Fruit fly (Drosophila melanogaster) whole organism, embryonic: ENCODE measurements around the gene B-H1.

Experiments used
- Aef1 ChIP-seq: fragments of 200-800 bp; sonication (Bioruptor generic); IDR thresholded peaks from 3 replicates; pipeline ENCODE4 v1.3.6; 2022; ENCODE audit warnings: missing biosample characterization, missing genetic modification characterization
- Atf3 ChIP-seq: fragments of 200-800 bp; sonication (Bioruptor generic); optimal IDR thresholded peaks from 3 replicates; lab custom pipeline; 2016; ENCODE audit warnings: missing biosample characterization, missing genetic modification characterization
- Blimp-1 ChIP-seq: fragments of 200-800 bp; sonication (Bioruptor generic); optimal IDR thresholded peaks from 3 replicates; lab custom pipeline; 2018; ENCODE audit warnings: missing biosample characterization, missing genetic modification characterization, mild to moderate bottlenecking, moderate library complexity, missing genetic modification reagents
- CG10431 ChIP-seq: fragments of 200-800 bp; sonication (Bioruptor generic); optimal IDR thresholded peaks from 3 replicates; lab custom pipeline; 2018; ENCODE audit warnings: missing biosample characterization, mild to moderate bottlenecking, missing genetic modification characterization
- CG10979 ChIP-seq: fragments of 200-800 bp; sonication (Bioruptor generic); optimal IDR thresholded peaks from 2 replicates; lab custom pipeline; 2018; ENCODE audit warnings: missing biosample characterization, mild to moderate bottlenecking, missing genetic modification characterization, moderate library complexity
- CG11504 ChIP-seq: fragments of 200-800 bp; sonication (Bioruptor generic); optimal IDR thresholded peaks from 3 replicates; lab custom pipeline; 2019; ENCODE audit warnings: missing biosample characterization, mild to moderate bottlenecking, missing genetic modification characterization, moderate library complexity
- CG13775 ChIP-seq: fragments of 200-800 bp; sonication (Bioruptor generic); optimal IDR thresholded peaks from 3 replicates; lab custom pipeline; 2017; ENCODE audit warnings: missing biosample characterization, mild to moderate bottlenecking, missing genetic modification characterization
- CG1647 ChIP-seq: fragments of 200-800 bp; sonication (Bioruptor generic); optimal IDR thresholded peaks from 3 replicates; lab custom pipeline; 2016; ENCODE audit warnings: missing biosample characterization, missing genetic modification characterization
- CG17359 ChIP-seq: fragments of 200-800 bp; sonication (Bioruptor generic); optimal IDR thresholded peaks from 3 replicates; lab custom pipeline; 2018; ENCODE audit warnings: missing biosample characterization, mild to moderate bottlenecking, missing genetic modification characterization, moderate library complexity
- CG18599 ChIP-seq: fragments of 200-800 bp; sonication (Bioruptor generic); optimal IDR thresholded peaks from 3 replicates; lab custom pipeline; 2017; ENCODE audit warnings: missing biosample characterization, missing genetic modification characterization, mild to moderate bottlenecking, moderate library complexity, missing genetic modification reagents
- CG18764 ChIP-seq: fragments of 200-800 bp; sonication (Bioruptor generic); optimal IDR thresholded peaks from 3 replicates; lab custom pipeline; 2016; ENCODE audit warnings: missing biosample characterization, missing genetic modification characterization
- CG2202 ChIP-seq: fragments of 200-800 bp; sonication (Bioruptor generic); optimal IDR thresholded peaks from 2 replicates; lab custom pipeline; 2018; ENCODE audit warnings: missing biosample characterization, mild to moderate bottlenecking, missing genetic modification characterization
- CG2875 ChIP-seq: fragments of 200-800 bp; sonication (Bioruptor generic); optimal IDR thresholded peaks from 2 replicates; lab custom pipeline; 2017; ENCODE audit warnings: missing biosample characterization, mild to moderate bottlenecking, missing genetic modification characterization, missing genetic modification reagents
- CG30403 ChIP-seq: fragments of 200-800 bp; sonication (Bioruptor generic); optimal IDR thresholded peaks from 3 replicates; lab custom pipeline; 2016; ENCODE audit warnings: missing biosample characterization, missing genetic modification characterization
- CG3281 ChIP-seq: fragments of 200-800 bp; sonication (Bioruptor generic); optimal IDR thresholded peaks from 3 replicates; lab custom pipeline; 2017; ENCODE audit warnings: missing biosample characterization, mild to moderate bottlenecking, missing genetic modification characterization
- CG3407 ChIP-seq: fragments of 200-800 bp; sonication (Bioruptor generic); optimal IDR thresholded peaks from 2 replicates; lab custom pipeline; 2018; ENCODE audit warnings: missing biosample characterization, mild to moderate bottlenecking, missing genetic modification characterization
- CG3838 ChIP-seq: fragments of 200-800 bp; sonication (Bioruptor generic); optimal IDR thresholded peaks from 3 replicates; lab custom pipeline; 2016; ENCODE audit warnings: missing biosample characterization, missing genetic modification characterization
- CG6654 ChIP-seq: fragments of 200-800 bp; sonication (Bioruptor generic); optimal IDR thresholded peaks from 2 replicates; lab custom pipeline; 2017; ENCODE audit warnings: missing biosample characterization, mild to moderate bottlenecking, missing genetic modification characterization
- CG6689 ChIP-seq: fragments of 200-800 bp; sonication (Bioruptor generic); IDR thresholded peaks from 2 replicates; pipeline ENCODE4 v1.3.6; 2022; ENCODE audit warnings: missing biosample characterization, missing genetic modification characterization
- CG7271 ChIP-seq: fragments of 200-800 bp; sonication (Bioruptor generic); optimal IDR thresholded peaks from 2 replicates; lab custom pipeline; 2018; ENCODE audit warnings: missing biosample characterization, mild to moderate bottlenecking, missing genetic modification characterization, moderate library complexity
- CG8944 ChIP-seq: fragments of 200-800 bp; sonication (Bioruptor generic); optimal IDR thresholded peaks from 3 replicates; lab custom pipeline; 2016; ENCODE audit warnings: missing biosample characterization, missing genetic modification characterization
- Chrac-16 ChIP-seq: fragments of 200-800 bp; sonication (Bioruptor generic); optimal IDR thresholded peaks from 3 replicates; lab custom pipeline; 2016; ENCODE audit warnings: missing biosample characterization, missing genetic modification characterization
- D ChIP-seq, 2 experiments: fragments of 200-800 bp in 1 of 2; fragments of >200 bp in 1 of 2; sonication (Bioruptor generic) in 1 of 2; optimal IDR thresholded peaks; 2 replicates in 1 of 2; 3 replicates in 1 of 2; lab custom pipeline; 2017; ENCODE audit warnings: mild to moderate bottlenecking in 1 of 2, missing biosample characterization in 1 of 2, missing genetic modification characterization in 1 of 2, missing genetic modification reagents in 1 of 2
- Dbx ChIP-seq: fragments of 200-800 bp; sonication (Bioruptor generic); IDR thresholded peaks from 3 replicates; pipeline ENCODE4 v1.3.6; 2022; ENCODE audit warnings: missing biosample characterization, missing genetic modification characterization
- H2.0 ChIP-seq: fragments of 200-800 bp; sonication (Bioruptor generic); IDR thresholded peaks from 2 replicates; pipeline ENCODE4 v1.3.6; 2022; ENCODE audit warnings: missing biosample characterization, missing genetic modification characterization
- Mad ChIP-seq: fragments of 200-800 bp; sonication (Bioruptor generic); optimal IDR thresholded peaks from 2 replicates; lab custom pipeline; 2016; ENCODE audit warnings: missing biosample characterization, missing genetic modification characterization
- NC2α ChIP-seq: fragments of 200-800 bp; sonication (Bioruptor generic); optimal IDR thresholded peaks from 2 replicates; lab custom pipeline; 2016; ENCODE audit warnings: missing biosample characterization, missing genetic modification characterization
- NFAT ChIP-seq: fragments of 200-800 bp; sonication (Bioruptor generic); IDR thresholded peaks from 2 replicates; pipeline ENCODE4 v1.3.6; 2022; ENCODE audit warnings: missing biosample characterization, missing genetic modification characterization
- Oli ChIP-seq: fragments of 200-800 bp; sonication (Bioruptor generic); optimal IDR thresholded peaks from 2 replicates; lab custom pipeline; 2018; ENCODE audit warnings: missing biosample characterization, mild to moderate bottlenecking, missing genetic modification characterization, moderate library complexity
- Poxn ChIP-seq: fragments of 200-800 bp; sonication (Bioruptor generic); IDR thresholded peaks from 2 replicates; pipeline ENCODE4 v1.3.6; 2022; ENCODE audit warnings: missing biosample characterization, missing genetic modification characterization
- Six4 ChIP-seq: fragments of 200-800 bp; sonication (Bioruptor generic); optimal IDR thresholded peaks from 2 replicates; lab custom pipeline; 2016; ENCODE audit warnings: missing biosample characterization, missing genetic modification characterization
- Sry-β ChIP-seq: fragments of 200-800 bp; sonication (Bioruptor generic); optimal IDR thresholded peaks from 2 replicates; lab custom pipeline; 2018; ENCODE audit warnings: missing biosample characterization, mild to moderate bottlenecking, missing genetic modification characterization, moderate library complexity
- chinmo ChIP-seq: fragments of 200-800 bp; sonication (Bioruptor generic); IDR thresholded peaks from 4 replicates; pipeline ENCODE4 v1.3.6; 2022; ENCODE audit warnings: missing biosample characterization, missing genetic modification characterization; ENCODE audit not compliant: partially characterized antibody
- chn ChIP-seq: fragments of 200-800 bp; sonication (Bioruptor generic); optimal IDR thresholded peaks from 2 replicates; lab custom pipeline; 2016; ENCODE audit warnings: missing biosample characterization, missing genetic modification characterization
- gro ChIP-seq: fragments of 200-800 bp; sonication (Bioruptor generic); optimal IDR thresholded peaks from 2 replicates; lab custom pipeline; 2016; ENCODE audit warnings: missing biosample characterization, missing genetic modification characterization
- hb ChIP-seq: fragments of 200-800 bp; sonication (Bioruptor generic); IDR thresholded peaks from 3 replicates; pipeline ENCODE4 v1.3.6; 2022; ENCODE audit warnings: missing biosample characterization, missing genetic modification characterization; ENCODE audit not compliant: partially characterized antibody
- insv ChIP-seq, 2 experiments: fragments of 200-800 bp; sonication (Bioruptor generic); optimal IDR thresholded peaks; 3 replicates each; lab custom pipeline; 2016 to 2018; ENCODE audit warnings: missing biosample characterization in 2 of 2, missing genetic modification characterization in 2 of 2
- jumu ChIP-seq: fragments of 200-800 bp; sonication (Bioruptor generic); optimal IDR thresholded peaks from 3 replicates; lab custom pipeline; 2016; ENCODE audit warnings: missing biosample characterization, missing genetic modification characterization
- mld ChIP-seq: fragments of 200-800 bp; sonication (Bioruptor generic); IDR thresholded peaks from 3 replicates; pipeline ENCODE4 v1.3.6; 2022; ENCODE audit warnings: missing biosample characterization, missing genetic modification characterization; ENCODE audit not compliant: partially characterized antibody
- onecut ChIP-seq: fragments of 200-800 bp; sonication (Bioruptor generic); IDR thresholded peaks from 2 replicates; pipeline ENCODE4 v1.3.6; 2022; ENCODE audit warnings: missing biosample characterization, missing genetic modification characterization
- pho ChIP-seq: fragments of 200-800 bp; sonication (Bioruptor generic); optimal IDR thresholded peaks from 2 replicates; lab custom pipeline; 2016; ENCODE audit warnings: missing biosample characterization, missing genetic modification characterization
- schlank ChIP-seq: fragments of 200-800 bp; sonication (Bioruptor generic); optimal IDR thresholded peaks from 2 replicates; lab custom pipeline; 2018; ENCODE audit warnings: missing biosample characterization, mild to moderate bottlenecking, missing genetic modification characterization
- sens-2 ChIP-seq: fragments of 200-800 bp; sonication (Bioruptor generic); IDR thresholded peaks from 2 replicates; pipeline ENCODE4 v1.3.6; 2022; ENCODE audit warnings: missing biosample characterization, missing genetic modification characterization
- sisA ChIP-seq: fragments of 200-800 bp; sonication (Bioruptor generic); IDR thresholded peaks from 2 replicates; pipeline ENCODE4 v1.3.6; 2022; ENCODE audit warnings: missing biosample characterization, missing genetic modification characterization
- slp2 ChIP-seq: fragments of 200-800 bp; sonication (Bioruptor generic); optimal IDR thresholded peaks from 2 replicates; lab custom pipeline; 2016; ENCODE audit warnings: missing biosample characterization, missing genetic modification characterization
- sob ChIP-seq: fragments of 200-800 bp; sonication (Bioruptor generic); IDR thresholded peaks from 2 replicates; pipeline ENCODE4 v1.3.6; 2022; ENCODE audit warnings: missing biosample characterization, missing genetic modification characterization
- sqz ChIP-seq: fragments of 200-800 bp; sonication (Bioruptor generic); optimal IDR thresholded peaks from 3 replicates; lab custom pipeline; 2018; ENCODE audit warnings: missing biosample characterization, mild to moderate bottlenecking, missing genetic modification characterization
- tgo ChIP-seq: fragments of 200-800 bp; sonication (Bioruptor generic); IDR thresholded peaks from 3 replicates; pipeline ENCODE4 v1.3.6; 2022; ENCODE audit warnings: missing biosample characterization, missing genetic modification characterization
- trh ChIP-seq: fragments of 200-800 bp; sonication (Bioruptor generic); optimal IDR thresholded peaks from 2 replicates; lab custom pipeline; 2016; ENCODE audit warnings: missing biosample characterization, missing genetic modification characterization
- twi ChIP-seq: fragments of 200-800 bp; optimal IDR thresholded peaks from 2 replicates; lab custom pipeline; 2019; ENCODE audit warnings: missing biosample characterization, mild to moderate bottlenecking, missing genetic modification characterization, moderate library complexity
- unpg ChIP-seq: fragments of 200-800 bp; sonication (Bioruptor generic); optimal IDR thresholded peaks from 3 replicates; lab custom pipeline; 2018; ENCODE audit warnings: missing biosample characterization, mild to moderate bottlenecking, missing genetic modification characterization, moderate library complexity
- vvl ChIP-seq: fragments of 200-800 bp; sonication (Bioruptor generic); IDR thresholded peaks from 2 replicates; pipeline ENCODE4 v1.3.6; 2022; ENCODE audit warnings: missing biosample characterization, missing genetic modification characterization

B-H1 gene

dm6 chrX:17357443-17357842 lies 39.8 kb upstream of the B-H1 start:
- TF ChIP-seq vvl: no peak
- TF ChIP-seq CG10979 (tag; lab: Kevin White, UChicago): no peak
- no peak for TF ChIP-seq NFAT
- no peak for TF ChIP-seq CG13775
- no peak for TF ChIP-seq CG1647
- no peak for TF ChIP-seq CG3838
- no peak for TF ChIP-seq pho (GFP tag; lab: Kevin White, UChicago)
- no peak for TF ChIP-seq CG6689 (GFP tag; lab: Robert Waterston, UW)
- no peak for TF ChIP-seq Dbx (GFP tag; lab: Robert Waterston, UW)
- TF ChIP-seq sens-2: no peak
- TF ChIP-seq jumu (GFP tag; lab: Kevin White, UChicago): peak; percentile 11
- no peak for TF ChIP-seq hb (GFP tag; lab: Robert Waterston, UW)
- TF ChIP-seq D (optimal IDR thresholded peaks at IDR 0.05; lab: Kevin White, UChicago): no peak
- TF ChIP-seq D (GFP tag; optimal IDR thresholded peaks at IDR 0.05; lab: Kevin White, UChicago): no peak
- TF ChIP-seq Mad (GFP tag; lab: Kevin White, UChicago): no peak
- TF ChIP-seq slp2 (GFP tag; lab: Kevin White, UChicago): peak; percentile 3
- peak; percentile 27 for TF ChIP-seq unpg (GFP tag; lab: Kevin White, UChicago)
- TF ChIP-seq CG6654 (GFP tag; lab: Kevin White, UChicago): no peak
- no peak for TF ChIP-seq gro
- no peak for TF ChIP-seq tgo
- TF ChIP-seq mld (GFP tag; lab: Robert Waterston, UW): no peak
- peak; percentile 19 for TF ChIP-seq NC2α (GFP tag; lab: Kevin White, UChicago)
- TF ChIP-seq insv (GFP tag; optimal IDR thresholded peaks at IDR 0.05; lab: Kevin White, UChicago): no peak
- TF ChIP-seq Poxn (GFP tag; lab: Robert Waterston, UW): no peak
- no peak for TF ChIP-seq Blimp-1 (GFP tag; lab: Kevin White, UChicago)
- TF ChIP-seq CG17359 (tag; lab: Kevin White, UChicago): no peak
- peak; percentile 17 for TF ChIP-seq CG2202 (tag; lab: Kevin White, UChicago)
- TF ChIP-seq CG2875 (GFP tag; lab: Kevin White, UChicago): no peak
- TF ChIP-seq chn: peak; percentile 5
- no peak for TF ChIP-seq chinmo (GFP tag; lab: Robert Waterston, UW)
- TF ChIP-seq Aef1: no peak
- TF ChIP-seq Sry-β (GFP tag; lab: Kevin White, UChicago): no peak
- TF ChIP-seq sob (GFP tag; lab: Robert Waterston, UW): no peak
- TF ChIP-seq Chrac-16 (GFP tag; lab: Kevin White, UChicago): peak; percentile 17
- TF ChIP-seq CG3281 (GFP tag; lab: Kevin White, UChicago): no peak
- no peak for TF ChIP-seq trh
- TF ChIP-seq CG18764 (GFP tag; lab: Kevin White, UChicago): no peak
- TF ChIP-seq CG3407 (GFP tag; lab: Kevin White, UChicago): no peak
- no peak for TF ChIP-seq CG10431 (GFP tag; lab: Kevin White, UChicago)
- TF ChIP-seq CG18599 (GFP tag; lab: Kevin White, UChicago): no peak
- no peak for TF ChIP-seq twi (tag; lab: Kevin White, UChicago)
- TF ChIP-seq CG7271: no peak
- TF ChIP-seq sisA (GFP tag; lab: Robert Waterston, UW): no peak
- TF ChIP-seq Oli (tag; lab: Kevin White, UChicago): peak; percentile 7
- TF ChIP-seq CG11504 (tag; lab: Kevin White, UChicago): peak; percentile 11
- TF ChIP-seq CG8944 (GFP tag; lab: Kevin White, UChicago): no peak
- TF ChIP-seq Atf3 (GFP tag; lab: Kevin White, UChicago): no peak
- peak; percentile 13 for TF ChIP-seq CG30403 (GFP tag; lab: Kevin White, UChicago)
- no peak for TF ChIP-seq Six4 (GFP tag; lab: Kevin White, UChicago)
- no peak for TF ChIP-seq sqz (GFP tag; lab: Kevin White, UChicago)
- no peak for TF ChIP-seq H2.0 (GFP tag; lab: Robert Waterston, UW)
- no peak for TF ChIP-seq schlank (tag; lab: Kevin White, UChicago)
- peak; percentile 26; the same call in 1 of the 2 replicates for TF ChIP-seq onecut (GFP tag; lab: Robert Waterston, UW)
